Fruit fly (Drosophila melanogaster): ENCODE results near the gene CG32638.

Gene CG32638

dm6 chrX:13154783-13155182 is 26.2 kb upstream of the CG32638 start, which contains the start of the genes CG4318 and CG4332 (continued):
- TF ChIP-seq CG12155 (GFP tag; optimal IDR thresholded peaks at IDR 0.05) (no peak), CG17912 (GFP tag; optimal IDR thresholded peaks at IDR 0.05) (no peak), Rx (GFP tag; IDR thresholded peaks at IDR 0.05) (no peak), CG16813 (GFP tag; IDR thresholded peaks at IDR 0.05; ENCODE audit: partially characterized antibody) (peak; percentile 85), dmrt99B (tag; optimal IDR thresholded peaks at IDR 0.05) (no peak), CG1529 (GFP tag; optimal IDR thresholded peaks at IDR 0.05) (no peak), CG8924 (tag; optimal IDR thresholded peaks at IDR 0.05) (no peak), Sry-δ (GFP tag; optimal IDR thresholded peaks at IDR 0.05) (peak; percentile 92), CrebB (tag; optimal IDR thresholded peaks at IDR 0.05) (no peak), CG31365 (tag; optimal IDR thresholded peaks at IDR 0.05) (no peak), CG33557 (GFP tag; optimal IDR thresholded peaks at IDR 0.05) (no peak), Doc3 (GFP tag; IDR thresholded peaks at IDR 0.05; ENCODE audit: partially characterized antibody) (peak; percentile 87), bsh (GFP tag; optimal IDR thresholded peaks at IDR 0.05) (no peak), CG2199 (GFP tag; IDR thresholded peaks at IDR 0.05) (no peak), cg (GFP tag; optimal IDR thresholded peaks at IDR 0.05) (peak; percentile 33), gcm2 (GFP tag; optimal IDR thresholded peaks at IDR 0.05) (no peak), CG13775 (GFP tag; optimal IDR thresholded peaks at IDR 0.05) (no peak), mirr (GFP tag; optimal IDR thresholded peaks at IDR 0.05) (no peak), CG16815 (GFP tag; optimal IDR thresholded peaks at IDR 0.05) (no peak), Blimp-1 (GFP tag; optimal IDR thresholded peaks at IDR 0.05) (no peak), CG3838 (GFP tag; optimal IDR thresholded peaks at IDR 0.05) (no peak), lmd (GFP tag; IDR thresholded peaks at IDR 0.05) (no peak), CG10565 (GFP tag; optimal IDR thresholded peaks at IDR 0.05) (no peak), crol (GFP tag; IDR thresholded peaks at IDR 0.05) (no peak), da (GFP tag; optimal IDR thresholded peaks at IDR 0.05) (no peak), zen2 (GFP tag; IDR thresholded peaks at IDR 0.05; ENCODE audit: partially characterized antibody) (peak; percentile 90), CG7372 (GFP tag; IDR thresholded peaks at IDR 0.05) (no peak), ems (GFP tag; optimal IDR thresholded peaks at IDR 0.05) (no peak), onecut (GFP tag; IDR thresholded peaks at IDR 0.05) (no peak), phol (tag; optimal IDR thresholded peaks at IDR 0.05) (peak; percentile 30), NC2β (GFP tag; optimal IDR thresholded peaks at IDR 0.05) (no peak), mld (GFP tag; IDR thresholded peaks at IDR 0.05; ENCODE audit: partially characterized antibody) (peak; percentile 83), H15 (GFP tag; IDR thresholded peaks at IDR 0.05) (no peak), Drgx (GFP tag; IDR thresholded peaks at IDR 0.05) (no peak), trh (GFP tag; optimal IDR thresholded peaks at IDR 0.05) (no peak), CG17186 (GFP tag; optimal IDR thresholded peaks at IDR 0.05) (no peak), CG12236 (GFP tag; optimal IDR thresholded peaks at IDR 0.05) (no peak), chif (GFP tag; optimal IDR thresholded peaks at IDR 0.05) (no peak), CG30431 (GFP tag; optimal IDR thresholded peaks at IDR 0.05) (no peak), CG12299 (tag; optimal IDR thresholded peaks at IDR 0.05) (no peak), trem (tag; optimal IDR thresholded peaks at IDR 0.05) (no peak), vnd (GFP tag; IDR thresholded peaks at IDR 0.05; ENCODE audit: partially characterized antibody) (peak; percentile 74), Ravus (GFP tag; IDR thresholded peaks at IDR 0.05) (no peak), CG4730 (GFP tag; IDR thresholded peaks at IDR 0.05) (no peak), Oli (tag; optimal IDR thresholded peaks at IDR 0.05) (no peak), ac (GFP tag; optimal IDR thresholded peaks at IDR 0.05) (no peak), Aef1 (GFP tag; IDR thresholded peaks at IDR 0.05) (no peak), MESR4 (GFP tag; optimal IDR thresholded peaks at IDR 0.05) (peak; percentile 48), Sin3A (optimal IDR thresholded peaks at IDR 0.05) (peak; percentile 38), CG12942 (GFP tag; optimal IDR thresholded peaks at IDR 0.05) (no peak), luna (GFP tag; optimal IDR thresholded peaks at IDR 0.05) (no peak), Gug (GFP tag; IDR thresholded peaks at IDR 0.05) (no peak)
